Worm (Caenorhabditis elegans): Measurements from ENCODE around the gene mig-23.

ce11 chrX:5944488-5944887 is 4.2 kb downstream of the mig-23 start, which contains the start of gene acs-17:
- TF ChIP-seq npax-4 (tag; optimal IDR thresholded peaks at IDR 0.05): no peak
- TF ChIP-seq che-1 (tag; optimal IDR thresholded peaks at IDR 0.05): no peak
- TF ChIP-seq pha-4 (tag; optimal IDR thresholded peaks at IDR 0.05): no peak
- no peak for TF ChIP-seq madf-2 (tag; optimal IDR thresholded peaks at IDR 0.05)
- TF ChIP-seq syd-9 (tag; optimal IDR thresholded peaks at IDR 0.05): no peak
- TF ChIP-seq elt-2 (tag; optimal IDR thresholded peaks at IDR 0.05): no peak
- TF ChIP-seq fkh-10 (GFP tag; optimal IDR thresholded peaks at IDR 0.05): no peak
- TF ChIP-seq pqm-1 (tag; optimal IDR thresholded peaks at IDR 0.05): no peak
- no peak for TF ChIP-seq unc-86 (tag; optimal IDR thresholded peaks at IDR 0.05)
- TF ChIP-seq sox-4 (tag; optimal IDR thresholded peaks at IDR 0.05): no peak
- TF ChIP-seq fkh-6 (tag; optimal IDR thresholded peaks at IDR 0.05): no peak
